Worm (Caenorhabditis elegans): Measurements from ENCODE around the gene H18N23.2.
A peak's percentile ranks its signal among the peaks of the same experiment; 100 is the strongest.

H18N23.2 gene

ce11 chrX:17638970-17639369 is 1.7 kb downstream of the H18N23.2 start:
- TF ChIP-seq tra-4 (tag; optimal IDR thresholded peaks at IDR 0.05) (no peak), hmg-4 (GFP tag; optimal IDR thresholded peaks at IDR 0.05) (no peak), F13C5.2 (tag; optimal IDR thresholded peaks at IDR 0.05) (no peak), ceh-13 (GFP tag; optimal IDR thresholded peaks at IDR 0.05) (no peak), hnd-1 (tag; optimal IDR thresholded peaks at IDR 0.05) (no peak), flt-1 (GFP tag; IDR thresholded peaks at IDR 0.05) (no peak), sea-1 (GFP tag; conservative IDR thresholded peaks at IDR 0.05) (no peak), tbx-37 (GFP tag; conservative IDR thresholded peaks at IDR 0.05) (no peak), pes-1 (GFP tag; IDR thresholded peaks at IDR 0.05) (no peak), scrt-1 (GFP tag; IDR thresholded peaks at IDR 0.05) (no peak), ceh-36 (tag; optimal IDR thresholded peaks at IDR 0.05) (no peak), aly-1 (tag; optimal IDR thresholded peaks at IDR 0.05) (no peak)

- no peak for TF ChIP-seq hmbx-1 (tag; optimal IDR thresholded peaks at IDR 0.05)
- no peak for TF ChIP-seq tbx-37 (GFP tag; conservative IDR thresholded peaks at IDR 0.05)
- no peak for TF ChIP-seq tbx-11 (GFP tag; IDR thresholded peaks at IDR 0.05)
- TF ChIP-seq ets-7 (tag; optimal IDR thresholded peaks at IDR 0.05) = no peak
Measured at ce11 chrX:17638460-17638859, 2.2 kb downstream of the H18N23.2 start.

DNA sequence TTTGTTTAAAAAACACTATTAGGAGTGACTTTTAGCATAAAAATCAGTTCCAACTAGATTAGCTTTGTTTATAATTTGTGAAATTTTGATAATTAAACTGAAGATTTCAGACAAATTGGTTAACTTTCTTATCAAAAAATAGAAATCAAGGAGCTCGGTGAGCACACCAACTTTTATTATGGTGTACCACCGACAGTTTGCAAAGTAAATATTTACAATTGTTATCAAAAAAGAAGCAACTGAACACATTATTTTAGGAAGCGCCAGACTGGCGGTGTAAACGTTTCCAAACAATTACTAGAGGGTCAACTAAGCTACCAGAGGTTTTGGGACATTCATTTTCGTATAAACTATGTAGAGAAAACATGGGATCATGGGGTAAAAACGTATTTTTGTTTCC is 3.1 kb downstream of the H18N23.2 start:
- TF ChIP-seq hnd-1 (tag; optimal IDR thresholded peaks at IDR 0.05) (no peak), hmbx-1 (tag; optimal IDR thresholded peaks at IDR 0.05) (no peak), pes-1 (GFP tag; IDR thresholded peaks at IDR 0.05) (no peak)

DNA sequence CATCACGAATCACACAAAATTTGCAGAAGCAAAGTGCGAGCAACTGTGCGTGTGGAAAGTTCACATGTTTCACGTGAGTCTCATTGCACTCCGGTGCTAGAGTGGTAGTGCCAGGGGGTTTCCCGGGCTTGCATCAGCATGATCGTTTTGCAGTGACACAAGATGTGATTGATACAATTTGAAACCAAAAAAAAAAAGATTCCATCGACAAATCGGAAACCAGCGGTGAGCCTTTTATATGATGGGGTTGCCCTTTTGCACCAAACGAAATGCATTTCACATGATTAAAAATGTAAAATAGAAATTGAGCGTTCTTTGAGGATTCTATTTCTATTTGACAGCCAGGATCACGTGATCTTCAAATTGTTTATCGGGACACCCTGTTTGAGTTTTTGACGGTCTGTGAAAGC is 4.3 kb downstream of the H18N23.2 start:
- no peak for TF ChIP-seq tra-4 (tag; optimal IDR thresholded peaks at IDR 0.05)
- TF ChIP-seq ama-1 (optimal IDR thresholded peaks at IDR 0.05) = no peak
- no peak for TF ChIP-seq hnd-1 (tag; optimal IDR thresholded peaks at IDR 0.05)
- no peak for TF ChIP-seq hmbx-1 (tag; optimal IDR thresholded peaks at IDR 0.05)
- TF ChIP-seq ceh-13 (GFP tag; optimal IDR thresholded peaks at IDR 0.05) = no peak
- no peak for TF ChIP-seq ceh-36 (tag; optimal IDR thresholded peaks at IDR 0.05)
- no peak for TF ChIP-seq flt-1 (GFP tag; IDR thresholded peaks at IDR 0.05)
- TF ChIP-seq sea-1 (GFP tag; conservative IDR thresholded peaks at IDR 0.05) = no peak
- TF ChIP-seq pes-1 (GFP tag; IDR thresholded peaks at IDR 0.05) = no peak

DNA sequence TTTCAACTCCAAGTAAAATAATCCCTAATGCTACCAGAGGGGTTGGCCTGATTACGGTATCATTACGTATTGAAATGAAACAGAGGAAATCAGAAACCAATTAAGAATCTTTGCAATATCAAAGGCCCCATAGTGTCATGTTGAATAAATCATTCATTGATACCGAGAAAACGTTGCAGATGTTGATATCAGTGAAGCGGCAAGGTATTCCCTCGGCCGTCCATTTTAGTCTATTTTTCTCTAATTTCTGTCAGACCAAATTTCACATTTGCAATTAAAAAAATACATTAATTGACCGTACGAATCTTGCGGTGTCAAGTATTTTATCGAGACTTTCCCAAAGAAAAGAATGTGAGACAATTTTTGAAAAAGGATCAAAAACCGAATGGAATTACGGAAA is 6.4 kb downstream of the H18N23.2 start:
- TF ChIP-seq sea-1 (GFP tag; conservative IDR thresholded peaks at IDR 0.05) (no peak), tbx-37 (GFP tag; conservative IDR thresholded peaks at IDR 0.05) (no peak), ets-7 (tag; optimal IDR thresholded peaks at IDR 0.05) (no peak), tbx-11 (GFP tag; IDR thresholded peaks at IDR 0.05) (no peak), B0310.2 (tag; optimal IDR thresholded peaks at IDR 0.05) (no peak), F13C5.2 (tag; optimal IDR thresholded peaks at IDR 0.05) (no peak), ceh-13 (GFP tag; optimal IDR thresholded peaks at IDR 0.05) (no peak), pes-1 (GFP tag; IDR thresholded peaks at IDR 0.05) (no peak), hnd-1 (tag; optimal IDR thresholded peaks at IDR 0.05) (no peak), tra-4 (tag; optimal IDR thresholded peaks at IDR 0.05) (no peak), scrt-1 (GFP tag; IDR thresholded peaks at IDR 0.05) (no peak), aly-1 (tag; optimal IDR thresholded peaks at IDR 0.05) (no peak), ceh-36 (tag; optimal IDR thresholded peaks at IDR 0.05) (no peak), ama-1 (optimal IDR thresholded peaks at IDR 0.05) (no peak), flt-1 (GFP tag; IDR thresholded peaks at IDR 0.05) (no peak), hmbx-1 (tag; optimal IDR thresholded peaks at IDR 0.05) (no peak)

- TF ChIP-seq hmg-4 (GFP tag; optimal IDR thresholded peaks at IDR 0.05) = peak; percentile 81
- TF ChIP-seq tra-4 (tag; optimal IDR thresholded peaks at IDR 0.05) = no peak
- TF ChIP-seq scrt-1 (GFP tag; IDR thresholded peaks at IDR 0.05) = no peak
Measured at ce11 chrX:17633166-17633565, 7.5 kb downstream of the H18N23.2 start.

DNA sequence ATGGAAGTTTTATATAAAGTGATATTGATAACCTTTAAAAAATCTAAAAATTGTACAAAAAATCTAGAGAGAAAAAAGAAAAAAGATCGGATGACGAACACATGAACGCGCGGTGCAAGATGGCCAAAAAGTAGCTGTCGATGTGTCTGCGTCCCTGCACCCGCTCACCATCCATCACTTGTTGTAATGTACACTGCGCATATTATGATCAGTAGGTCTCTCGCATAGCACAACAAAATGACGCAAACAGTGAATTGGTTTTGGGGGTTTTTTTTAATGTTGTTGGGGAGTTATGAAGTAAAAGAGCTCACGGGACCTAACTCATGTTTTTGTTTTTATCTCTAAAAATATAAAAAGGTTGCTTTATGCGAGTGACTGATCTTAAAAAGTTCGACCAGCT is 9.0 kb downstream of the H18N23.2 start:
- TF ChIP-seq flt-1 (GFP tag; IDR thresholded peaks at IDR 0.05) (no peak), hnd-1 (tag; optimal IDR thresholded peaks at IDR 0.05) (no peak), ets-7 (tag; optimal IDR thresholded peaks at IDR 0.05) (no peak), tra-4 (tag; optimal IDR thresholded peaks at IDR 0.05) (no peak), scrt-1 (GFP tag; IDR thresholded peaks at IDR 0.05) (no peak), ama-1 (optimal IDR thresholded peaks at IDR 0.05) (no peak), aly-1 (tag; optimal IDR thresholded peaks at IDR 0.05) (no peak), ceh-36 (tag; optimal IDR thresholded peaks at IDR 0.05) (no peak), sea-1 (GFP tag; conservative IDR thresholded peaks at IDR 0.05) (no peak), tbx-11 (GFP tag; IDR thresholded peaks at IDR 0.05) (no peak), hmg-4 (GFP tag; optimal IDR thresholded peaks at IDR 0.05) (no peak), B0310.2 (tag; optimal IDR thresholded peaks at IDR 0.05) (no peak), pes-1 (GFP tag; IDR thresholded peaks at IDR 0.05) (no peak), F13C5.2 (tag; optimal IDR thresholded peaks at IDR 0.05) (no peak), ceh-13 (GFP tag; optimal IDR thresholded peaks at IDR 0.05) (no peak), hmbx-1 (tag; optimal IDR thresholded peaks at IDR 0.05) (no peak), tbx-37 (GFP tag; conservative IDR thresholded peaks at IDR 0.05) (no peak)

DNA sequence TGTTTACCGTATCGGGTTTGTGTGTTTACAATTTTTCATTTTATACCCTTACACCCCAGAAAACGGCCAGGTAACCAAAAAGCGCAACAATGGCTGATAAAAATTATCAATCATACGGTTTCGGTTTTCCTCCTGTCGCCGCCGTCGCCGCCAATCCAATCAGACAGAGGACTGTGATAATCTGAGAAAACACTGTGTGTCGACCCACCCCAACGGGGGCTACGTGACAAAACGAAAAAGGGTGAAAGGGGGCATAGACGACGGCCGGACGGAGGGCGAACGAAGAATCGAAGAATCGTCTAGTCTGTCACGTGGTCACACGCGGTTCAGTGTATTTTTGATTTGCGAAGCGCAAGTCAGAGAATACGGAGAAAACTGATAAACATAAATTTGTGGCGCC is 9.8 kb downstream of the H18N23.2 start:
- TF ChIP-seq hmg-4 (GFP tag; optimal IDR thresholded peaks at IDR 0.05) (peak; percentile 32), hnd-1 (tag; optimal IDR thresholded peaks at IDR 0.05) (no peak), ceh-36 (tag; optimal IDR thresholded peaks at IDR 0.05) (no peak), flt-1 (GFP tag; IDR thresholded peaks at IDR 0.05) (no peak), scrt-1 (GFP tag; IDR thresholded peaks at IDR 0.05) (no peak), aly-1 (tag; optimal IDR thresholded peaks at IDR 0.05) (no peak)

DNA sequence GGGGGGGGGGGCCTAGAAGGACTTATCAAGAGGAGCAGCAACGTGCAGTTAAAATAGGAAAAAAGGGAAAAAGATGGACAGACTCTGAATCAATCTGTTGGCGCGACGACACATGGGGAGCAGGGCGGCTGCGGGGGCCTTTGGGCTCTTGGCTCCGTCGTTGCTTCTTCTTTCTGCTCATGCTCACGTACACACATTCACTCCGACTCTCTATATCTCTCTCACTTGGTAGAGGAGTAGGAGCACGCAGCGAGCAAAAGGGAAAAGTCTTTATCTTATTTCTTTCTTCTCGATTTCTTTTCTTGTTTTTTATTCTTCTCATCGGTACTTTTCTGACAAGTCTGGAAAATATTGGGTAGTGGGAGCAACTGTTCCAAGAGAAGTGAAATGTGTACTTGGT is 12.3 kb downstream of the H18N23.2 start:
- TF ChIP-seq ceh-36 (tag; optimal IDR thresholded peaks at IDR 0.05) = no peak
- no peak for TF ChIP-seq scrt-1 (GFP tag; IDR thresholded peaks at IDR 0.05)
- no peak for TF ChIP-seq flt-1 (GFP tag; IDR thresholded peaks at IDR 0.05)
- no peak for TF ChIP-seq ama-1 (optimal IDR thresholded peaks at IDR 0.05)
- TF ChIP-seq hnd-1 (tag; optimal IDR thresholded peaks at IDR 0.05) = no peak
- no peak for TF ChIP-seq ceh-13 (GFP tag; optimal IDR thresholded peaks at IDR 0.05)
- no peak for TF ChIP-seq pes-1 (GFP tag; IDR thresholded peaks at IDR 0.05)
- no peak for TF ChIP-seq B0310.2 (tag; optimal IDR thresholded peaks at IDR 0.05)
- TF ChIP-seq F13C5.2 (tag; optimal IDR thresholded peaks at IDR 0.05) = no peak
- TF ChIP-seq sea-1 (GFP tag; conservative IDR thresholded peaks at IDR 0.05) = no peak
- no peak for TF ChIP-seq hmbx-1 (tag; optimal IDR thresholded peaks at IDR 0.05)
- TF ChIP-seq tra-4 (tag; optimal IDR thresholded peaks at IDR 0.05) = no peak
